Worm (Caenorhabditis elegans): ENCODE measurements around the gene Y9C9A.16.

Y9C9A.16 gene

ce11 chrIV:4930754-4931322, 45.1 kb downstream of the Y9C9A.16 start:
- no peak for TF ChIP-seq him-1 (tag; optimal IDR thresholded peaks at IDR 0.05)
- no peak for TF ChIP-seq W03F9.2 (tag; optimal IDR thresholded peaks at IDR 0.05)
- no peak for TF ChIP-seq dao-5 (tag; optimal IDR thresholded peaks at IDR 0.05)

- no peak for TF ChIP-seq dao-5 (tag; optimal IDR thresholded peaks at IDR 0.05)
- no peak for TF ChIP-seq him-1 (tag; optimal IDR thresholded peaks at IDR 0.05)
- TF ChIP-seq W03F9.2 (tag; optimal IDR thresholded peaks at IDR 0.05), result no peak
These were observed 45.9 kb downstream of the Y9C9A.16 start, which contains the start of gene Y9C9A.8 for ce11 chrIV:4930045-4930444. Gene Y9C9A.8 (plus strand): TSS chrIV:4930345.

Measured in whole organism, L4/young adult.